Worm (Caenorhabditis elegans) whole organism, L2 larva: Measurements from ENCODE around the gene Y57A10A.29.

Source experiments
- alr-1 ChIP-seq: fragments of 150-350 bp; optimal IDR thresholded peaks from 2 replicates; lab custom pipeline; 2014; ENCODE audit warnings: missing biosample characterization, missing genetic modification characterization
- aly-2 ChIP-seq: fragments of 150-350 bp; optimal IDR thresholded peaks from 2 replicates; lab custom pipeline; 2014; ENCODE audit warnings: missing biosample characterization, missing genetic modification characterization
- ama-1 ChIP-seq: fragments of 150-350 bp; optimal IDR thresholded peaks from 2 replicates; lab custom pipeline; 2018; ENCODE audit warnings: inconsistent platforms
- blmp-1 ChIP-seq: sonication (generic microtip); optimal IDR thresholded peaks from 2 replicates; lab custom pipeline; 2017; ENCODE audit warnings: missing genetic modification characterization, mild to moderate bottlenecking, missing compliant biosample characterization, antibody characterized with exemption, moderate library complexity; ENCODE audit not compliant: insufficient read depth
- egl-27 ChIP-seq: sonication (generic microtip); optimal IDR thresholded peaks from 3 replicates; lab custom pipeline; 2017; ENCODE audit warnings: missing biosample characterization, missing genetic modification reagents, missing genetic modification characterization
- elt-1 ChIP-seq: fragments of 150-350 bp; optimal IDR thresholded peaks from 2 replicates; lab custom pipeline; 2014; ENCODE audit warnings: missing biosample characterization, missing genetic modification characterization
- lin-11 ChIP-seq: fragments of 150-350 bp; sonication (generic microtip); optimal IDR thresholded peaks from 2 replicates; lab custom pipeline; 2014; ENCODE audit warnings: missing biosample characterization, missing genetic modification characterization, inconsistent platforms, mixed read lengths
- lin-13 ChIP-seq: fragments of 150-350 bp; optimal IDR thresholded peaks from 2 replicates; lab custom pipeline; 2014; ENCODE audit warnings: missing biosample characterization, missing genetic modification reagents, missing genetic modification characterization
- lin-39 ChIP-seq: fragments of 150-350 bp; optimal IDR thresholded peaks from 2 replicates; lab custom pipeline; 2014; ENCODE audit warnings: missing biosample characterization, missing genetic modification reagents, missing genetic modification characterization
- lsy-2 ChIP-seq, 2 experiments: fragments of 150-350 bp in 1 of 2; sonication (generic microtip) in 1 of 2; optimal IDR thresholded peaks; 2 replicates each; lab custom pipeline; 2014 to 2017; ENCODE audit warnings: missing biosample characterization in 2 of 2, missing genetic modification characterization in 2 of 2
- nhr-12 ChIP-seq: fragments of 150-350 bp; optimal IDR thresholded peaks from 2 replicates; lab custom pipeline; 2014; ENCODE audit warnings: missing biosample characterization, missing genetic modification characterization
- nhr-21 ChIP-seq: fragments of 150-350 bp; optimal IDR thresholded peaks from 2 replicates; lab custom pipeline; 2014; ENCODE audit warnings: missing biosample characterization, missing genetic modification characterization
- nhr-77 ChIP-seq: fragments of 150-350 bp; optimal IDR thresholded peaks from 2 replicates; lab custom pipeline; 2014; ENCODE audit warnings: missing biosample characterization, missing genetic modification characterization
- sem-4 ChIP-seq: fragments of 150-350 bp; optimal IDR thresholded peaks from 2 replicates; lab custom pipeline; 2014; ENCODE audit warnings: missing biosample characterization, missing genetic modification reagents, missing genetic modification characterization
- sma-3 ChIP-seq: sonication (generic microtip); optimal IDR thresholded peaks from 2 replicates; lab custom pipeline; 2016; ENCODE audit warnings: missing genetic modification reagents, missing genetic modification characterization, missing compliant biosample characterization
- snpc-4 ChIP-seq: fragments of 150-350 bp; optimal IDR thresholded peaks from 2 replicates; lab custom pipeline; 2014; ENCODE audit warnings: missing biosample characterization, missing genetic modification characterization
- unc-55 ChIP-seq: fragments of 150-350 bp; sonication (generic microtip); optimal IDR thresholded peaks from 3 replicates; lab custom pipeline; 2014; ENCODE audit warnings: missing biosample characterization, missing genetic modification reagents, missing genetic modification characterization
- unc-62 ChIP-seq: fragments of 150-350 bp; optimal IDR thresholded peaks from 2 replicates; lab custom pipeline; 2014; ENCODE audit warnings: missing biosample characterization, missing genetic modification reagents, missing genetic modification characterization
- zag-1 ChIP-seq: fragments of 150-350 bp; optimal IDR thresholded peaks from 2 replicates; lab custom pipeline; 2014; ENCODE audit warnings: missing biosample characterization, missing genetic modification characterization
- ztf-1 ChIP-seq: fragments of 200-800 bp; sonication (Bioruptor generic); conservative IDR thresholded peaks from 2 replicates; pipeline ENCODE4 v1.3.6; 2022; ENCODE audit warnings: missing genetic modification characterization, missing compliant biosample characterization

The Y57A10A.29 gene

ce11 chrII:12324159-12324558 is 44.8 kb downstream of the Y57A10A.29 start, which contains the start of gene sre-56:
sre-56 (plus strand) TSS chrII:12324459.
- TF ChIP-seq elt-1 (tag; lab: Kevin White, UChicago) (no peak), unc-62 (GFP tag; lab: Kevin White, UChicago) (no peak), nhr-21 (tag; lab: Kevin White, UChicago) (no peak), sma-3 (no peak), sem-4 (tag; lab: Kevin White, UChicago) (no peak), ama-1 (lab: Kevin White, UChicago) (no peak), nhr-77 (no peak), lsy-2 (tag; optimal IDR thresholded peaks at IDR 0.05; lab: Kevin White, UChicago) (no peak), unc-55 (no peak), egl-27 (tag; lab: Kevin White, UChicago) (no peak), lin-11 (tag; lab: Kevin White, UChicago) (no peak), nhr-12 (tag; lab: Kevin White, UChicago) (no peak), blmp-1 (tag; lab: Kevin White, UChicago) (no peak), zag-1 (tag; lab: Kevin White, UChicago) (no peak)

- no peak for TF ChIP-seq lsy-2 (tag; optimal IDR thresholded peaks at IDR 0.05; lab: Kevin White, UChicago)
- TF ChIP-seq lin-13 (GFP tag; lab: Kevin White, UChicago): no peak
- no peak for TF ChIP-seq alr-1 (tag; lab: Kevin White, UChicago)
- TF ChIP-seq unc-62 (GFP tag; lab: Kevin White, UChicago): no peak
- no peak for TF ChIP-seq snpc-4 (tag; lab: Kevin White, UChicago)
- no peak for TF ChIP-seq aly-2 (tag; lab: Kevin White, UChicago)
- no peak for TF ChIP-seq lin-39
- no peak for TF ChIP-seq blmp-1 (tag; lab: Kevin White, UChicago)
- no peak for TF ChIP-seq ztf-1 (GFP tag; lab: Robert Waterston, UW)
Measured at ce11 chrII:12328994-12329393, 49.6 kb downstream of the Y57A10A.29 start, which contains the start of gene sre-55. sre-55 (plus strand) TSS chrII:12329294.
